Worm (Caenorhabditis elegans) whole organism, L3 larva: ENCODE data around the gene T19H5.6.

Source experiments
- R02D3.7 ChIP-seq: fragments of 150-350 bp; optimal IDR thresholded peaks from 2 replicates; lab custom pipeline; 2014; ENCODE audit warnings: missing biosample characterization, missing genetic modification characterization
- ZK546.5 ChIP-seq: sonication (generic microtip); optimal IDR thresholded peaks from 2 replicates; lab custom pipeline; 2017; ENCODE audit warnings: missing biosample characterization, missing genetic modification characterization
- aly-2 ChIP-seq: fragments of 150-350 bp; optimal IDR thresholded peaks from 2 replicates; lab custom pipeline; 2014; ENCODE audit warnings: missing biosample characterization, missing genetic modification characterization
- ceh-16 ChIP-seq: sonication (generic microtip); optimal IDR thresholded peaks from 2 replicates; lab custom pipeline; 2017; ENCODE audit warnings: missing biosample characterization, missing genetic modification characterization
- ceh-28 ChIP-seq: fragments of 150-350 bp; optimal IDR thresholded peaks from 2 replicates; lab custom pipeline; 2014; ENCODE audit warnings: missing biosample characterization, missing genetic modification reagents, missing genetic modification characterization
- ceh-82 ChIP-seq: fragments of 150-350 bp; optimal IDR thresholded peaks from 2 replicates; lab custom pipeline; 2014; ENCODE audit warnings: missing biosample characterization, missing genetic modification characterization
- ceh-9 ChIP-seq: sonication (generic microtip); optimal IDR thresholded peaks from 2 replicates; lab custom pipeline; 2018; ENCODE audit warnings: missing biosample characterization, missing genetic modification characterization
- daf-12 ChIP-seq: fragments of 150-350 bp; optimal IDR thresholded peaks from 2 replicates; lab custom pipeline; 2014; ENCODE audit warnings: missing biosample characterization, missing genetic modification reagents, missing genetic modification characterization
- egl-27 ChIP-seq: sonication (generic microtip); optimal IDR thresholded peaks from 4 replicates; lab custom pipeline; 2017; ENCODE audit warnings: missing biosample characterization, missing genetic modification reagents, missing genetic modification characterization
- egl-5 ChIP-seq: fragments of 150-350 bp; optimal IDR thresholded peaks from 2 replicates; lab custom pipeline; 2017; ENCODE audit warnings: missing biosample characterization, missing genetic modification reagents, missing genetic modification characterization, inconsistent platforms
- elt-2 ChIP-seq: sonication (generic microtip); optimal IDR thresholded peaks from 2 replicates; lab custom pipeline; 2016; ENCODE audit warnings: missing genetic modification reagents, mild to moderate bottlenecking, missing genetic modification characterization, missing compliant biosample characterization
- elt-3 ChIP-seq, 3 experiments: fragments of 150-350 bp in 1 of 3; sonication (generic microtip) in 2 of 3; optimal IDR thresholded peaks; 2 replicates in 2 of 3; 4 replicates in 1 of 3; lab custom pipeline; 2014 to 2017; ENCODE audit warnings: missing biosample characterization in 3 of 3, missing genetic modification characterization in 3 of 3
- eor-1 ChIP-seq, 2 experiments: fragments of 150-350 bp; optimal IDR thresholded peaks; 2 replicates each; lab custom pipeline; 2014 to 2018; ENCODE audit warnings: missing biosample characterization in 2 of 2, missing genetic modification characterization in 2 of 2
- fkh-10 ChIP-seq: sonication (generic microtip); optimal IDR thresholded peaks from 2 replicates; lab custom pipeline; 2017; ENCODE audit warnings: missing biosample characterization, missing genetic modification reagents, missing genetic modification characterization
- fkh-2 ChIP-seq: fragments of 150-350 bp; optimal IDR thresholded peaks from 2 replicates; lab custom pipeline; 2014; ENCODE audit warnings: missing biosample characterization, missing genetic modification reagents, missing genetic modification characterization
- fos-1 ChIP-seq: fragments of 150-350 bp; optimal IDR thresholded peaks from 2 replicates; lab custom pipeline; 2014; ENCODE audit warnings: missing biosample characterization, missing genetic modification characterization
- hmg-11 ChIP-seq: sonication (generic microtip); optimal IDR thresholded peaks from 2 replicates; lab custom pipeline; 2016; ENCODE audit warnings: missing genetic modification characterization, missing compliant biosample characterization
- lin-39 ChIP-seq: fragments of 150-350 bp; optimal IDR thresholded peaks from 2 replicates; lab custom pipeline; 2018; ENCODE audit warnings: missing biosample characterization, missing genetic modification reagents, missing genetic modification characterization
- lsy-12 ChIP-seq: sonication (generic microtip); optimal IDR thresholded peaks from 2 replicates; lab custom pipeline; 2016; ENCODE audit warnings: mild to moderate bottlenecking, missing genetic modification characterization, missing compliant biosample characterization
- mdl-1 ChIP-seq: fragments of 150-350 bp; optimal IDR thresholded peaks from 2 replicates; lab custom pipeline; 2014; ENCODE audit warnings: missing biosample characterization, missing genetic modification characterization
- nfya-1 ChIP-seq: sonication (generic microtip); optimal IDR thresholded peaks from 2 replicates; lab custom pipeline; 2017; ENCODE audit warnings: missing genetic modification characterization, mild to moderate bottlenecking, missing compliant biosample characterization, antibody characterized with exemption, moderate library complexity; ENCODE audit not compliant: insufficient read depth
- nhr-11 ChIP-seq: fragments of 150-350 bp; optimal IDR thresholded peaks from 2 replicates; lab custom pipeline; 2014; ENCODE audit warnings: missing biosample characterization, missing genetic modification characterization
- nhr-12 ChIP-seq: fragments of 150-350 bp; optimal IDR thresholded peaks from 2 replicates; lab custom pipeline; 2014; ENCODE audit warnings: missing biosample characterization, missing genetic modification characterization
- nhr-23 ChIP-seq: fragments of 150-350 bp; optimal IDR thresholded peaks from 2 replicates; lab custom pipeline; 2014; ENCODE audit warnings: missing biosample characterization, missing genetic modification reagents, missing genetic modification characterization
- nhr-28 ChIP-seq: fragments of 150-350 bp; optimal IDR thresholded peaks from 2 replicates; lab custom pipeline; 2014; ENCODE audit warnings: missing biosample characterization, missing genetic modification characterization
- nhr-43 ChIP-seq: sonication (generic microtip); optimal IDR thresholded peaks from 2 replicates; lab custom pipeline; 2016; ENCODE audit warnings: mild to moderate bottlenecking, missing genetic modification characterization, missing compliant biosample characterization; ENCODE audit not compliant: poor library complexity, severe bottlenecking
- nhr-67 ChIP-seq: fragments of 150-350 bp; optimal IDR thresholded peaks from 2 replicates; lab custom pipeline; 2014; ENCODE audit warnings: missing biosample characterization, missing genetic modification characterization
- nhr-76 ChIP-seq: fragments of 150-350 bp; sonication (generic microtip); optimal IDR thresholded peaks from 5 replicates; lab custom pipeline; 2014; ENCODE audit warnings: missing biosample characterization, missing genetic modification characterization
- nhr-77 ChIP-seq: fragments of 150-350 bp; optimal IDR thresholded peaks from 2 replicates; lab custom pipeline; 2014; ENCODE audit warnings: missing biosample characterization, missing genetic modification characterization
- pha-4 ChIP-seq: fragments of 150-350 bp; optimal IDR thresholded peaks from 2 replicates; lab custom pipeline; 2014; ENCODE audit warnings: missing biosample characterization, missing genetic modification reagents, missing genetic modification characterization
- pqm-1 ChIP-seq: fragments of 150-350 bp; optimal IDR thresholded peaks from 2 replicates; lab custom pipeline; 2017; ENCODE audit warnings: missing biosample characterization, missing genetic modification characterization, inconsistent platforms
- sea-2 ChIP-seq: fragments of 150-350 bp; sonication (generic microtip); optimal IDR thresholded peaks from 4 replicates; lab custom pipeline; 2014; ENCODE audit warnings: missing biosample characterization, missing genetic modification reagents, missing genetic modification characterization
- skn-1 ChIP-seq: fragments of 150-350 bp; optimal IDR thresholded peaks from 2 replicates; lab custom pipeline; 2014; ENCODE audit warnings: missing biosample characterization, missing genetic modification characterization
- zag-1 ChIP-seq: fragments of 150-350 bp; optimal IDR thresholded peaks from 2 replicates; lab custom pipeline; 2014; ENCODE audit warnings: missing biosample characterization, missing genetic modification characterization
- ztf-11 ChIP-seq: fragments of 150-350 bp; optimal IDR thresholded peaks from 2 replicates; lab custom pipeline; 2014; ENCODE audit warnings: missing biosample characterization, missing genetic modification characterization
- ztf-4 ChIP-seq: fragments of 150-350 bp; optimal IDR thresholded peaks from 2 replicates; lab custom pipeline; 2014; ENCODE audit warnings: missing biosample characterization, missing genetic modification characterization

The T19H5.6 gene

DNA sequence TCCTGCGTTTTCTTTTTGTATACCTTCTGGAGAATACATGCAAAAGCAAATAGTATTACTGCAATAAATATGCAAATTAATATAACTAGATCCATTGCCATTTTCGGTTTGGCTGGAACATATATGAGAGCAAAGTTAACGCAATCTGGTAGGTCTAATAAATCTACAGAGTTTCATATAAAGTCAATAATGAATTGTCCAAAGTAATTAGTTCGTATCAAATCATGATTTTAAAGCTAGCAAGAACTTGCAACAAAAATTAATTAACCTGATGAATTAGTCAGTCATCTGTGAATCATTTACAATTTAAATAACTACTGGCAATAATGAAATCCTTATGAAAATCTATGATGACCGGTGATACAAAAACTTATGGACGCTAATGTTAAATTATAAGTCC is 24.7 kb downstream of the T19H5.6 start, which contains the start of gene R09D1.13:
R09D1.13 (minus strand) TSS at position 101 of the 400 bp plus-strand sequence.
- TF ChIP-seq pqm-1 (tag; lab: Kevin White, UChicago) (no peak), skn-1 (tag; lab: Kevin White, UChicago) (no peak)
- TF ChIP-seq, all 47 proteins: peak for 0

DNA sequence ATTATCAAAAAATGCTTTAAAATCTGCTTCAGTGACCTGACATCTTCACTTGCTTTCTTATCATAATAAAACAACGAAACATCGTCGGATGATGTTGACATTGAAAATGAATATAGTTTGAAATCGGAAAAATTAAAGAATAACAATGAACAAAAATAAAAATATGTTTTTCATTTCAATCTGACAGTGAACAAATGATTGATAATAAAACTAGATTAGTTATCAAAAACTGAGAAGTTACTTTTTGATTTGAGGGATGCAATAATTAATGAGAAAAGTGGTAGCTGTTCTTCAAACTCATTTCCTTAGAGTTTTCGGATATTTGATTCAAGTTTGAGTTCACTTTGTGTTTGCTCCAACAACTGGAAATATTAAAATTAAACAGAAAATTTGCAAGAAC is 26.5 kb downstream of the T19H5.6 start, which contains the start of gene chil-15:
chil-15 (minus strand) TSS at position 101 of the 400 bp plus-strand sequence.
- TF ChIP-seq aly-2 (no peak), ceh-9 (tag; lab: Kevin White, UChicago) (no peak), lsy-12 (tag; lab: Kevin White, UChicago) (no peak), nhr-11 (tag; lab: Kevin White, UChicago) (no peak), pha-4 (no peak), daf-12 (no peak), egl-27 (no peak), nhr-76 (tag; lab: Kevin White, UChicago) (no peak), fkh-10 (GFP tag; lab: Kevin White, UChicago) (no peak), ztf-4 (tag; lab: Kevin White, UChicago) (no peak), ceh-82 (tag; lab: Kevin White, UChicago) (no peak), elt-3 (tag; optimal IDR thresholded peaks at IDR 0.05; lab: Kevin White, UChicago) (no peak), nhr-43 (tag; lab: Kevin White, UChicago) (no peak), ceh-16 (tag; lab: Kevin White, UChicago) (no peak), nhr-12 (no peak), fkh-2 (tag; lab: Kevin White, UChicago) (no peak), sea-2 (no peak), fos-1 (no peak), egl-5 (no peak), lin-39 (tag; lab: Kevin White, UChicago) (no peak)

DNA sequence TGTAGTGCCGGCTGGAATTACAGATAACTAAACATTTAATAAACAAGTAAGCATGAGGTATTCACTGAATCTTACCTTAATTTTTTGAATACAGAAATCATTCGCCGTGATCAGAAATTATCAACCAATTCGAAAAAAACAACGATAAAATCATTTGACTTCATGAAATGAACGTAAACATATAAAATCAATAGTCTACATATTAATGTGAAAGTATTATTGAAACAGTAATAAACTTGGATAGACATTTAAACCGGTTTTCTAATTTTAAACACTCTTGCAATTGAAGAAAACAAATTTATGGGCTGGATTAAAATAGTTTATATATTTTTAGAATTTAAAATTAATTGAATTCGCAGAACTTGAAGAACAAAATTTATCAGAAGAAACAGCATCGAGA is 28.2 kb downstream of the T19H5.6 start, which contains the start of gene chil-16:
chil-16 (minus strand) TSS at position 101 of the 400 bp plus-strand sequence.
- TF ChIP-seq ceh-28 (no peak), eor-1 (tag; optimal IDR thresholded peaks at IDR 0.05; lab: Kevin White, UChicago) (no peak), fkh-2 (tag; lab: Kevin White, UChicago) (no peak), egl-27 (no peak), pha-4 (no peak), nhr-11 (tag; lab: Kevin White, UChicago) (no peak), aly-2 (no peak), elt-2 (tag; lab: Kevin White, UChicago) (no peak), nhr-67 (no peak), hmg-11 (no peak), ZK546.5 (tag; lab: Kevin White, UChicago) (no peak), ztf-11 (no peak), fos-1 (no peak), lsy-12 (tag; lab: Kevin White, UChicago) (no peak), elt-3 (tag; optimal IDR thresholded peaks at IDR 0.05; lab: Kevin White, UChicago) (no peak), ceh-82 (tag; lab: Kevin White, UChicago) (no peak)

DNA sequence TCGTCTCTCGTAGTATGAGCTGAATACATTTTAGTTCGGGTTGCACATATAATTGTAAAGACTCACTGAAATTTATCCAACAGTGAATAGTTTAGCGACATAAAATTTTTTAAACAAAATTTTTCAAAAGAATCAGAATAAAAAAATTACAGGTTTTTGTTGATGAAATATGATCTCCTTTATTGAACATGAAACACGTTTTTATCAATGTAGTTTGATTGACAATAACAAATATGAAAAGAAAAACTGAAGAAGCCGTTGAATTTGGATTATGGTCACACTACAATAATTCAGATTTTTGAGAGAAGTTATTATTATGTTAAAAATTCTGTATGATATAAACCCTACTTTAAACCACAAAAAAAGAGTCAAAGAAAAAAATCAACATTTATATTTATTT is 30.0 kb downstream of the T19H5.6 start, which contains the start of gene chil-17:
chil-17 (minus strand) TSS at position 101 of the 400 bp plus-strand sequence.
- TF ChIP-seq fkh-10 (GFP tag; lab: Kevin White, UChicago) (no peak), zag-1 (tag; lab: Kevin White, UChicago) (no peak), pha-4 (no peak)

DNA sequence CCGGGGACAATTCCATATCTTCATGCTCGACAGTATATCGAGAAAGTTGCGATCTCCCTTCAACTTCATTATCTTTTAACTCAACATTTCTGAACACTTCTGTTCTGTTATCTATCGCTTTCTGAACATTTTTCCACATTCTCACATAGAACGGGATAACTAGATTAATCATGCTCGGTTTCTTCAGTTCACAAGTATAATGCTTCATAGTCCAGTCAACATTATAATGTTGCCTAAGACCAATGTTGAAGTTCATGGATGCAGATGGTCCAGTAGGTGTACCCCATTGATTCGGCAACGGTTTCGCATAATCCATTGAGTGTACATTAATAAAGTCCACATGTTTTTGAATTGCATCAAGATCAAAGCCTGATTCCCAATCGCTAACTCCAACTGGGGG is 31.2 kb downstream of the T19H5.6 start:
- no peak for TF ChIP-seq nfya-1 (tag; lab: Kevin White, UChicago)

DNA sequence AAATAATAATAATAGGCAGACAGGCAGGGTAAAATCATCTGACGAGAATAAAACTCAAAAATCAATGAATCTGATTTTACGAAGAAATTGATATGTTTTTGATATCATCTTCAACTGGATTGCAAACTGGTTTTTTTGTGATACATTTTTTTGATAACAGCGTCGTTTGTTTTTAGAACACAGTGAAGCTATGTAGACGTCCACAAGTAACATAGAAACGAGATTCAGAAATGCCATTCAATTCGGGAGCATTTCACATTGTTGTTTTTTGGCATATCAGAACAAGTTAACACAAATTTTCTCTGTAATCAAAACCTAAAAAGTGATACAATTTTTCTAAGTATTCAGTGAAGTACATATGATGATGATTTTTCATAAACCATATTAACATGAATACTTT is 31.8 kb downstream of the T19H5.6 start, which contains the start of gene chil-13:
chil-13 (minus strand) TSS at position 101 of the 400 bp plus-strand sequence.
- TF ChIP-seq R02D3.7 (tag; lab: Kevin White, UChicago): no peak
- TF ChIP-seq ceh-16 (tag; lab: Kevin White, UChicago): no peak
- no peak for TF ChIP-seq daf-12
- TF ChIP-seq mdl-1 (tag; lab: Kevin White, UChicago): no peak
- no peak for TF ChIP-seq nhr-11 (tag; lab: Kevin White, UChicago)
- no peak for TF ChIP-seq elt-3 (tag; optimal IDR thresholded peaks at IDR 0.05; lab: Kevin White, UChicago)
- no peak for TF ChIP-seq nhr-23 (tag; lab: Kevin White, UChicago)
- TF ChIP-seq nhr-28 (tag; lab: Kevin White, UChicago): no peak
- TF ChIP-seq nhr-77 (tag; lab: Kevin White, UChicago): no peak
- no peak for TF ChIP-seq nhr-76 (tag; lab: Kevin White, UChicago)
- no peak for TF ChIP-seq egl-5
- TF ChIP-seq ceh-28: no peak
- no peak for TF ChIP-seq ztf-11
- TF ChIP-seq, all 47 proteins: peak for 0
